Worm (Caenorhabditis elegans) whole organism, L3 larva: ENCODE data around the gene nhr-134.
A peak's percentile ranks its signal among the peaks of the same experiment; 100 is the strongest.

ENCODE experiments used
- R02D3.7 ChIP-seq: fragments of 150-350 bp; optimal IDR thresholded peaks from 2 replicates; lab custom pipeline; 2014; ENCODE audit warnings: missing biosample characterization, missing genetic modification characterization
- ZK546.5 ChIP-seq: sonication (generic microtip); optimal IDR thresholded peaks from 2 replicates; lab custom pipeline; 2017; ENCODE audit warnings: missing biosample characterization, missing genetic modification characterization
- ama-1 ChIP-seq: fragments of 150-350 bp; optimal IDR thresholded peaks from 2 replicates; lab custom pipeline; 2018
- ceh-82 ChIP-seq: fragments of 150-350 bp; optimal IDR thresholded peaks from 2 replicates; lab custom pipeline; 2014; ENCODE audit warnings: missing biosample characterization, missing genetic modification characterization
- daf-12 ChIP-seq: fragments of 150-350 bp; optimal IDR thresholded peaks from 2 replicates; lab custom pipeline; 2014; ENCODE audit warnings: missing biosample characterization, missing genetic modification reagents, missing genetic modification characterization
- egl-27 ChIP-seq: sonication (generic microtip); optimal IDR thresholded peaks from 4 replicates; lab custom pipeline; 2017; ENCODE audit warnings: missing biosample characterization, missing genetic modification reagents, missing genetic modification characterization
- elt-1 ChIP-seq: fragments of 150-350 bp; optimal IDR thresholded peaks from 2 replicates; lab custom pipeline; 2014; ENCODE audit warnings: missing biosample characterization, missing genetic modification characterization
- elt-2 ChIP-seq: sonication (generic microtip); optimal IDR thresholded peaks from 2 replicates; lab custom pipeline; 2016; ENCODE audit warnings: missing genetic modification reagents, mild to moderate bottlenecking, missing genetic modification characterization, missing compliant biosample characterization
- eor-1 ChIP-seq, 2 experiments: fragments of 150-350 bp; optimal IDR thresholded peaks; 2 replicates each; lab custom pipeline; 2014 to 2018; ENCODE audit warnings: missing biosample characterization in 2 of 2, missing genetic modification characterization in 2 of 2
- fkh-2 ChIP-seq: fragments of 150-350 bp; optimal IDR thresholded peaks from 2 replicates; lab custom pipeline; 2014; ENCODE audit warnings: missing biosample characterization, missing genetic modification reagents, missing genetic modification characterization
- fos-1 ChIP-seq: fragments of 150-350 bp; optimal IDR thresholded peaks from 2 replicates; lab custom pipeline; 2014; ENCODE audit warnings: missing biosample characterization, missing genetic modification characterization
- hmg-11 ChIP-seq: sonication (generic microtip); optimal IDR thresholded peaks from 2 replicates; lab custom pipeline; 2016; ENCODE audit warnings: missing genetic modification characterization, missing compliant biosample characterization
- jun-1 ChIP-seq: fragments of 150-350 bp; optimal IDR thresholded peaks from 2 replicates; lab custom pipeline; 2014; ENCODE audit warnings: missing biosample characterization, missing genetic modification reagents, missing genetic modification characterization
- lin-39 ChIP-seq: fragments of 150-350 bp; optimal IDR thresholded peaks from 2 replicates; lab custom pipeline; 2018; ENCODE audit warnings: missing biosample characterization, missing genetic modification reagents, missing genetic modification characterization
- lsy-12 ChIP-seq: sonication (generic microtip); optimal IDR thresholded peaks from 2 replicates; lab custom pipeline; 2016; ENCODE audit warnings: mild to moderate bottlenecking, missing genetic modification characterization, missing compliant biosample characterization
- nfya-1 ChIP-seq: sonication (generic microtip); optimal IDR thresholded peaks from 2 replicates; lab custom pipeline; 2017; ENCODE audit warnings: missing genetic modification characterization, mild to moderate bottlenecking, missing compliant biosample characterization, antibody characterized with exemption, moderate library complexity; ENCODE audit not compliant: insufficient read depth
- nhr-11 ChIP-seq: fragments of 150-350 bp; optimal IDR thresholded peaks from 2 replicates; lab custom pipeline; 2014; ENCODE audit warnings: missing biosample characterization, missing genetic modification characterization
- nhr-12 ChIP-seq: fragments of 150-350 bp; optimal IDR thresholded peaks from 2 replicates; lab custom pipeline; 2014; ENCODE audit warnings: missing biosample characterization, missing genetic modification characterization
- nhr-23 ChIP-seq: fragments of 150-350 bp; optimal IDR thresholded peaks from 2 replicates; lab custom pipeline; 2014; ENCODE audit warnings: missing biosample characterization, missing genetic modification reagents, missing genetic modification characterization
- nhr-25 ChIP-seq: sonication (generic microtip); optimal IDR thresholded peaks from 2 replicates; lab custom pipeline; 2017; ENCODE audit warnings: missing biosample characterization, missing genetic modification characterization
- nhr-43 ChIP-seq: sonication (generic microtip); optimal IDR thresholded peaks from 2 replicates; lab custom pipeline; 2016; ENCODE audit warnings: mild to moderate bottlenecking, missing genetic modification characterization, missing compliant biosample characterization; ENCODE audit not compliant: poor library complexity, severe bottlenecking
- nhr-76 ChIP-seq: fragments of 150-350 bp; sonication (generic microtip); optimal IDR thresholded peaks from 5 replicates; lab custom pipeline; 2014; ENCODE audit warnings: missing biosample characterization, missing genetic modification characterization
- nhr-77 ChIP-seq: fragments of 150-350 bp; optimal IDR thresholded peaks from 2 replicates; lab custom pipeline; 2014; ENCODE audit warnings: missing biosample characterization, missing genetic modification characterization
- pha-4 ChIP-seq: fragments of 150-350 bp; optimal IDR thresholded peaks from 2 replicates; lab custom pipeline; 2014; ENCODE audit warnings: missing biosample characterization, missing genetic modification reagents, missing genetic modification characterization
- pqm-1 ChIP-seq: fragments of 150-350 bp; optimal IDR thresholded peaks from 2 replicates; lab custom pipeline; 2017; ENCODE audit warnings: missing biosample characterization, missing genetic modification characterization, inconsistent platforms
- sea-2 ChIP-seq: fragments of 150-350 bp; sonication (generic microtip); optimal IDR thresholded peaks from 4 replicates; lab custom pipeline; 2014; ENCODE audit warnings: missing biosample characterization, missing genetic modification reagents, missing genetic modification characterization
- skn-1 ChIP-seq: fragments of 150-350 bp; optimal IDR thresholded peaks from 2 replicates; lab custom pipeline; 2014; ENCODE audit warnings: missing biosample characterization, missing genetic modification characterization
- snpc-4 ChIP-seq: fragments of 150-350 bp; optimal IDR thresholded peaks from 2 replicates; lab custom pipeline; 2014; ENCODE audit warnings: missing biosample characterization, missing genetic modification characterization
- tbx-2 ChIP-seq: sonication (generic microtip); optimal IDR thresholded peaks from 2 replicates; lab custom pipeline; 2016; ENCODE audit warnings: mild to moderate bottlenecking, missing genetic modification characterization, missing compliant biosample characterization
- unc-39 ChIP-seq: sonication (generic microtip); optimal IDR thresholded peaks from 4 replicates; lab custom pipeline; 2017; ENCODE audit warnings: missing biosample characterization, missing genetic modification characterization
- unc-62 ChIP-seq: fragments of 150-350 bp; sonication (generic microtip); optimal IDR thresholded peaks from 4 replicates; lab custom pipeline; 2014; ENCODE audit warnings: missing biosample characterization, missing genetic modification reagents, missing genetic modification characterization
- ztf-4 ChIP-seq: fragments of 150-350 bp; optimal IDR thresholded peaks from 2 replicates; lab custom pipeline; 2014; ENCODE audit warnings: missing biosample characterization, missing genetic modification characterization

Gene nhr-134

DNA sequence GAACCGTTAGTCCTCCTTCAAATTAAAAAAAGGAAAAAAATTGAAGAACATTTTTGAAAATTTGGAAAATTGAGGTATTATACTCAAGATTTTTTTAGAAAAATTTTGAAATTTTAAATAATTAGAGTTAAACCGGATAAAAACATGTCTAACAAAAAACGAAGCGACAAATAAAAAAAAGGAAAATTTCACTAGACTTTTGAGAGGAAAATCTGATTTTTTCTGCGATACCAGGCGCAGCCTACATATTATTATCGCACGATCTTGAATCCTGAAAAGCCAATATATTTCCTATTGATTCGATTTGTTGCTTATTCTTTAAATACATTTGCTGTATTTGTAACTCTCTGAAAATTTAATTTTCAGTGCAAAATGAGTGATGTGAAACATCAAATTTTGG, 15.7 kb upstream of the nhr-134 start, which contains the start of gene nstp-8:
Gene nstp-8 (plus strand): TSS at position 301 of the 400 bp plus-strand sequence.
- TF ChIP-seq unc-62 (no peak), tbx-2 (tag; lab: Kevin White, UChicago) (no peak), jun-1 (tag; lab: Kevin White, UChicago) (no peak), elt-1 (tag; lab: Kevin White, UChicago) (no peak)
- TF ChIP-seq, all 47 proteins: peak for 0

DNA sequence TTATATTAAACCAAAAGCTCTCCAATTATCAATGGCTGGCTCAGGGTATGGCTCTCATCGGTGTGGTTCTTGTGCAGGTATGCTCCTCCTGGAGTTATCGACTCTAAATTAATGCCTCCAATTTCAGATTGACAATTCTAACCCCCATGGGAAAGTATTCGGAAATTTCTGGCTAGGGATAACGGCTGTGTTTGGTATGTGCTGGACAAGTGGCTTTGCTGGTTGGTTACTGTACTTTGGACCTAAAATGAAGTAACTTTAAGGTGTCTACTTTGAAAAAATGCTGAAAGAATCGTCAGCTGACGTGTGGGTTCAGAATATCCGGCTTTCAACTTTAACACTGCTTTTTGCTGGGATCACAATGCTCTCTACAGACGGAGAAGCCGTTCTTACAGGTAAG, 14.1 kb upstream of the nhr-134 start:
- TF ChIP-seq nhr-77 (tag; lab: Kevin White, UChicago) (no peak), ama-1 (no peak), eor-1 (tag; optimal IDR thresholded peaks at IDR 0.05; lab: Kevin White, UChicago) (no peak), nhr-76 (tag; lab: Kevin White, UChicago) (no peak), pha-4 (tag; lab: Kevin White, UChicago) (no peak)

DNA sequence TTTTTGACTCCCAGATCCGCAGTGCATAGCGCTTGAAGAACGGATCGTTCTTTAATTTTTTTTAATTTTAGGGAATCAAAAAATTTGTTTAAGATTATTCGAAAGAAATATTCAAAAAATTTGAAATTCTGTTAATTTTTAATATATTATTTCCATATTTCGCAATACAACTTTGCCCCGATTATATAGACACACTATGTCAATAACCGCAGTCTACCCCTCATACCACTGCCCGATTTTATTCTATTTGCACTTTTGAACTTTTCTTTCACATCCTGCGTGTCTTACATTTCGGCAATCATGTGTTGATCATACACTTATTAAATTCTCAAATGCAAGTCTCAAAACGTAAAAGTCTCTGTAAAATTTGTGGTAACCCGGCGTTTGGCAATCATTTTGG, 12.2 kb upstream of the nhr-134 start, which contains the start of gene nhr-56:
Gene nhr-56 (plus strand): TSS at position 202 of the 400 bp plus-strand sequence.
- TF ChIP-seq elt-2 (tag; lab: Kevin White, UChicago) (peak; percentile 64), nhr-12 (tag; lab: Kevin White, UChicago) (no peak), lin-39 (tag; lab: Kevin White, UChicago) (no peak), hmg-11 (tag; lab: Kevin White, UChicago) (no peak), nhr-23 (tag; lab: Kevin White, UChicago) (peak; percentile 69), snpc-4 (tag; lab: Kevin White, UChicago) (no peak), elt-1 (tag; lab: Kevin White, UChicago) (no peak), nhr-43 (tag; lab: Kevin White, UChicago) (peak; percentile 14), fos-1 (tag; lab: Kevin White, UChicago) (no peak), fkh-2 (tag; lab: Kevin White, UChicago) (no peak), R02D3.7 (tag; lab: Kevin White, UChicago) (no peak), pqm-1 (tag; lab: Kevin White, UChicago) (peak; percentile 56), egl-27 (tag; lab: Kevin White, UChicago) (no peak), pha-4 (tag; lab: Kevin White, UChicago) (peak; percentile 98), jun-1 (tag; lab: Kevin White, UChicago) (peak; percentile 5), nfya-1 (tag; lab: Kevin White, UChicago) (peak; percentile 16)

DNA sequence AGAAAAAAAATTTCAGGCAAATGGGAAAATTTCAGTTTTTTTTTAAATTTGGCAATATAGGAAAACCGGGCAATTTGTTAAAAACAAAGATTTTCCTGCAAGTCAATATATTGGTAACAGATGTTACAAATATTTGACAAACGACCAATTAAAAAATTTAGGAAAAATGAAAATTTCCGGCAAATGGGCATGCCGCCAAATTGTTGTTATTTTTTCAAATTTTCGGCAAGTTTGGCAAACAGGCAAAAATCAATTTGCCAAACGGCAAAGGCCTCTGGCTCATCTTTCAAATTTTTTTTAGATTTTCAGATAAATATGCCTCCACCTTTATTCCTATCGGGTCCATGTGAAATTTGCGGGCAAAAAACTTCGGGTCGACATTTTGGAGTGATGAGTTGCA, 9.3 kb upstream of the nhr-134 start, which contains the start of gene nhr-128:
Gene nhr-128 (plus strand): TSS at position 301 of the 400 bp plus-strand sequence.
- TF ChIP-seq unc-39 (tag; lab: Kevin White, UChicago): no peak
- TF ChIP-seq daf-12 (tag; lab: Kevin White, UChicago): no peak
- TF ChIP-seq nhr-25 (tag; lab: Kevin White, UChicago): no peak
- TF ChIP-seq jun-1 (tag; lab: Kevin White, UChicago): no peak
- no peak for TF ChIP-seq ztf-4 (tag; lab: Kevin White, UChicago)
- no peak for TF ChIP-seq lsy-12 (tag; lab: Kevin White, UChicago)
- no peak for TF ChIP-seq skn-1 (tag; lab: Kevin White, UChicago)
- no peak for TF ChIP-seq elt-1 (tag; lab: Kevin White, UChicago)
- TF ChIP-seq ceh-82: no peak
- TF ChIP-seq nhr-43 (tag; lab: Kevin White, UChicago): no peak
- TF ChIP-seq nhr-11 (tag; lab: Kevin White, UChicago): no peak
- TF ChIP-seq eor-1 (tag; optimal IDR thresholded peaks at IDR 0.05; lab: Kevin White, UChicago): no peak
- TF ChIP-seq nhr-23 (tag; lab: Kevin White, UChicago): no peak
- TF ChIP-seq pqm-1 (tag; lab: Kevin White, UChicago): no peak
- no peak for TF ChIP-seq ZK546.5 (tag; lab: Kevin White, UChicago)
- TF ChIP-seq, all 47 proteins: peak for 0

DNA sequence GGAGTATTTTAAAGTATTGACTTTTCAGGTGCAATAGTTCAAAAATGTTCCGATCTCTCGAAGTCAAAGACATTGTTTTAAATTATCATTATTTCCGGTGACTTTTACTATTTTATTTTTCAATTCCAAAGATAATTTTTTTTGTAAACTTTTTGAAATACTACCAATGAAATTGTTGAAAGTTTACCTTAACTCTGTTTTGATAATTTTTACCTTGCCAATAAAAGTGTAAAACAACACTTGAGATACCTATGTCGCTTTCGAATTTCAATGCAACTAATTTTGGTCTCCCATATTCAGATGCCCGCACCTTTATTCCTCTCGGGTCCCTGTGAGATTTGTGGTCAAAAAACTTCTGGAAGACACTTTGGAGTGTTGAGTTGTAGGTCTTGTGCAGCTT, 5.9 kb upstream of the nhr-134 start, which contains the start of gene nhr-103:
Gene nhr-103 (plus strand): TSS at position 301 of the 400 bp plus-strand sequence.
- no peak for TF ChIP-seq egl-27 (tag; lab: Kevin White, UChicago)
- TF ChIP-seq skn-1 (tag; lab: Kevin White, UChicago): no peak
- TF ChIP-seq sea-2: no peak
- no peak for TF ChIP-seq pqm-1 (tag; lab: Kevin White, UChicago)
- no peak for TF ChIP-seq nhr-43 (tag; lab: Kevin White, UChicago)
- no peak for TF ChIP-seq ZK546.5 (tag; lab: Kevin White, UChicago)
- TF ChIP-seq, all 47 proteins: peak for 0
